Worm (Caenorhabditis elegans): ENCODE results near the gene F57B9.3.

The F57B9.3 gene

ce11 chrIII:6912381-6912780 lies 27.2 kb upstream of the F57B9.3 start, which contains the start of gene pdf-1:
Gene pdf-1, minus strand, starts transcription at chrIII:6912481.
- TF ChIP-seq rnt-1 (tag; optimal IDR thresholded peaks at IDR 0.05) (no peak), K02D7.2 (tag; optimal IDR thresholded peaks at IDR 0.05) (no peak), elt-4 (tag; optimal IDR thresholded peaks at IDR 0.05) (no peak), unc-86 (tag; optimal IDR thresholded peaks at IDR 0.05) (no peak), elt-2 (tag; optimal IDR thresholded peaks at IDR 0.05) (no peak), gmeb-2 (tag; optimal IDR thresholded peaks at IDR 0.05) (no peak), pros-1 (tag; optimal IDR thresholded peaks at IDR 0.05) (no peak), nfya-1 (tag; optimal IDR thresholded peaks at IDR 0.05) (no peak)

ce11 chrIII:6914840-6915239 lies 24.8 kb upstream of the F57B9.3 start:
- TF ChIP-seq pha-4 (tag; optimal IDR thresholded peaks at IDR 0.05) (no peak), unc-42 (tag; optimal IDR thresholded peaks at IDR 0.05) (peak; percentile 69)

ce11 chrIII:6928725-6929124 lies 10.9 kb upstream of the F57B9.3 start, which contains the start of gene flap-1:
Gene flap-1, minus strand, starts transcription at chrIII:6928825.
- no peak for TF ChIP-seq tbx-2 (tag; optimal IDR thresholded peaks at IDR 0.05)
- TF ChIP-seq ceh-48 (tag; optimal IDR thresholded peaks at IDR 0.05): peak; percentile 45
- TF ChIP-seq unc-55 (GFP tag; optimal IDR thresholded peaks at IDR 0.05): peak; percentile 42

ce11 chrIII:6929558-6930167 lies 10.0 kb upstream of the F57B9.3 start, which contains the start of gene inf-1:
Gene inf-1, plus strand, starts transcription at chrIII:6930134.
- no peak for TF ChIP-seq lin-11 (tag; optimal IDR thresholded peaks at IDR 0.05)

ce11 chrIII:6931896-6932295 lies 7.7 kb upstream of the F57B9.3 start, which contains the start of gene byn-1:
Gene byn-1, plus strand, starts transcription at chrIII:6932001.
- no peak for TF ChIP-seq nhr-232 (tag; optimal IDR thresholded peaks at IDR 0.05)
- no peak for TF ChIP-seq ahr-1 (tag; optimal IDR thresholded peaks at IDR 0.05)
- TF ChIP-seq F13H6.1 (tag; optimal IDR thresholded peaks at IDR 0.05): no peak
- TF ChIP-seq ceh-6 (GFP tag; optimal IDR thresholded peaks at IDR 0.05): no peak
- TF ChIP-seq tbx-2 (tag; optimal IDR thresholded peaks at IDR 0.05): no peak

ce11 chrIII:6935269-6936017 lies 4.2 kb upstream of the F57B9.3 start, which contains the start of the genes F57B9.8 and coq-2:
Gene F57B9.8, minus strand, starts transcription at chrIII:6935319.
Gene coq-2, plus strand, starts transcription at chrIII:6935967.
- TF ChIP-seq mec-3 (tag; optimal IDR thresholded peaks at IDR 0.05; ENCODE audit: borderline replicate concordance) (no peak), sox-4 (tag; optimal IDR thresholded peaks at IDR 0.05) (no peak), nhr-232 (tag; optimal IDR thresholded peaks at IDR 0.05) (no peak), npax-4 (tag; optimal IDR thresholded peaks at IDR 0.05) (no peak), ceh-34 (tag; optimal IDR thresholded peaks at IDR 0.05) (no peak), hlh-15 (tag; optimal IDR thresholded peaks at IDR 0.05) (no peak), dmd-4 (tag; optimal IDR thresholded peaks at IDR 0.05; ENCODE audit: borderline replicate concordance) (no peak), lim-6 (tag; optimal IDR thresholded peaks at IDR 0.05) (no peak), C38D4.7 (GFP tag; optimal IDR thresholded peaks at IDR 0.05) (no peak), pqm-1 (tag; optimal IDR thresholded peaks at IDR 0.05) (no peak), unc-55 (GFP tag; optimal IDR thresholded peaks at IDR 0.05) (no peak), T23F11.4 (GFP tag; optimal IDR thresholded peaks at IDR 0.05) (no peak), ahr-1 (tag; optimal IDR thresholded peaks at IDR 0.05) (no peak), nhr-11 (tag; optimal IDR thresholded peaks at IDR 0.05) (no peak), ceh-45 (GFP tag; IDR thresholded peaks at IDR 0.05) (no peak), gmeb-2 (tag; optimal IDR thresholded peaks at IDR 0.05) (no peak), zip-5 (tag; optimal IDR thresholded peaks at IDR 0.05) (no peak), fax-1 (tag; optimal IDR thresholded peaks at IDR 0.05) (no peak), dve-1 (tag; optimal IDR thresholded peaks at IDR 0.05) (no peak)
